Worm (Caenorhabditis elegans): Measurements from ENCODE around the gene sdz-21.

Gene sdz-21

DNA sequence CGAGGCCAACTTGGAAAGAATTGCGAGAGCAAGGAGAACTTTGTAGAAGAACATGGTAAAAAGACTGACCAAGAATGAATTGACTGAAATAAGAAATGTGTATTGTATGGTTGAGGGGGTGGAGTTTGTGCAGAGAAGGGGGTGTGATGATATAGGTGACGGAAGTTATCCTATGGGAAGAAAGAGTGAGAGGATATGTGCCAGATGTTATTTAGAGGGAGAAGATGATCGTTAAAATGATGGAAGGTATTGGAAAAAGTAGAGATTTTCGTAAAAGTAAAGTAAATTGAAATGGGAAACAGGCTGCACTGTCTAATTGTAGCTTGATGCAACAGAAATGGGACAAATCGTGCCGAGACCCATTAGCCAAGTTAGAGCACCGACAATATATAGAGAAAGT lies at the start of gene sdz-21:
sdz-21 (minus strand) TSS at position 101 of the 400 bp plus-strand sequence.
- TF ChIP-seq F57C9.4 (tag; optimal IDR thresholded peaks at IDR 0.05) (no peak), let-607 (tag; optimal IDR thresholded peaks at IDR 0.05) (no peak), nfya-2 (GFP tag; IDR thresholded peaks at IDR 0.05) (no peak), ztf-28 (GFP tag; IDR thresholded peaks at IDR 0.05) (no peak), ztf-3 (GFP tag; optimal IDR thresholded peaks at IDR 0.05) (no peak), efl-1 (GFP tag; optimal IDR thresholded peaks at IDR 0.05) (no peak), Y53F4B.3 (GFP tag; IDR thresholded peaks at IDR 0.05) (no peak)

DNA sequence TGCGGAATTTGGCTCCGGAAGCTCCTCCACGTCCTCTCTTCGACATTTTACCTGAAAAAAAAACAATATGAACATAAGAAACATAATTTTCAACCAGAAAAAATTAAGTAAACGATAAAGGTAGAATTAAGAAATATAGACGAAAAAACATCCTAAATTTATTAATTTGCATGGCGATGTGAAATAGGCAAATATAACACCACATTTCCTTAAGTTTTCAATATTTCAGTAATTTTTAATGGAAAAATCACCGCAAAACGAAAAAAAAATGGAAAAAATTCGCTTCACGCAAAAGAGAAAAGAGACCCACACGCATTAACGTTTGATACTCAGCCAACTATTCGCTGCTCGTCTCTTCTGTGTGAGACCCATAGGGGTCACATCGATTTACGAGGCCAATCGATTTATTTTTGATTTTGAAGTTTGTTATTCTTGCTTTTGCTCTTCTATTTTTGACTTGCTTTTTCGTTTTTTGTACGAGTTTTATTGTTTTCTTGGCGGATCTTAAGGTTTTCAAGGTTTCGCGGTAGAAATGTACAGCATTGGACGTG lies 49.3 kb upstream of the sdz-21 start, which contains the start of gene rpl-23:
rpl-23 (minus strand) TSS at position 51 of the 551 bp plus-strand sequence.
- TF ChIP-seq nhr-179 (tag; optimal IDR thresholded peaks at IDR 0.05) (no peak), sdz-38 (tag; optimal IDR thresholded peaks at IDR 0.05) (no peak), lin-54 (GFP tag; optimal IDR thresholded peaks at IDR 0.05) (peak; percentile 74), ekl-4 (GFP tag; IDR thresholded peaks at IDR 0.05) (peak; percentile 67; the same call in 1 of the 2 replicates), rec-8 (tag; optimal IDR thresholded peaks at IDR 0.05) (no peak), D2030.7 (GFP tag; IDR thresholded peaks at IDR 0.05) (peak; percentile 77), C06A6.2 (GFP tag; conservative IDR thresholded peaks at IDR 0.05) (0 out of 2 replicates have a peak, but pooled peaks have one; percentile 19), mel-28 (tag; optimal IDR thresholded peaks at IDR 0.05; ENCODE audit: borderline replicate concordance) (no peak), madf-8 (GFP tag; conservative IDR thresholded peaks at IDR 0.05) (peak; percentile 41), lin-26 (GFP tag; IDR thresholded peaks at IDR 0.05) (no peak), snpc-4 (GFP tag; optimal IDR thresholded peaks at IDR 0.05) (peak; percentile 57), snpc-4 (tag; optimal IDR thresholded peaks at IDR 0.05) (peak; percentile 32 to 85 (median 59)), Y95B8A.8 (GFP tag; IDR thresholded peaks at IDR 0.05) (peak; percentile 74; the same call in 1 of the 2 replicates), nfyb-1 (GFP tag; IDR thresholded peaks at IDR 0.05) (0 out of 2 replicates have a peak, but pooled peaks have one; percentile 12), bed-1 (GFP tag; IDR thresholded peaks at IDR 0.05) (no peak), madf-10 (tag; optimal IDR thresholded peaks at IDR 0.05) (peak; percentile 55), rcor-1 (GFP tag; IDR thresholded peaks at IDR 0.05) (peak; percentile 69), F37B4.10 (GFP tag; IDR thresholded peaks at IDR 0.05) (no peak), attf-3 (GFP tag; conservative IDR thresholded peaks at IDR 0.05) (peak; percentile 57), snpc-1.1 (tag; optimal IDR thresholded peaks at IDR 0.05; ENCODE audit: insufficient read depth) (peak; percentile 54), K11D2.4 (GFP tag; IDR thresholded peaks at IDR 0.05) (peak; percentile 35; the same call in 1 of the 2 replicates), ztf-18 (tag; optimal IDR thresholded peaks at IDR 0.05) (peak; percentile 40), lin-40 (tag; optimal IDR thresholded peaks at IDR 0.05) (peak; percentile 71), dpl-1 (GFP tag; optimal IDR thresholded peaks at IDR 0.05) (peak; percentile 68), F49E8.2 (tag; optimal IDR thresholded peaks at IDR 0.05; ENCODE audit: insufficient read depth) (peak; percentile 82), zim-3 (tag; optimal IDR thresholded peaks at IDR 0.05) (no peak), ceh-58 (GFP tag; IDR thresholded peaks at IDR 0.05) (no peak), ets-4 (GFP tag; optimal IDR thresholded peaks at IDR 0.05) (no peak), K12H6.12 (tag; optimal IDR thresholded peaks at IDR 0.05) (peak; percentile 59), xnd-1 (tag; optimal IDR thresholded peaks at IDR 0.05) (peak; percentile 10), madf-3 (GFP tag; IDR thresholded peaks at IDR 0.05) (peak; percentile 86), lsl-1 (GFP tag; optimal IDR thresholded peaks at IDR 0.05) (peak; percentile 62), zfh-2 (GFP tag; conservative IDR thresholded peaks at IDR 0.05) (no peak), athp-1 (tag; optimal IDR thresholded peaks at IDR 0.05) (peak; percentile 81), somi-1 (GFP tag; optimal IDR thresholded peaks at IDR 0.05) (no peak), tbx-9 (tag; optimal IDR thresholded peaks at IDR 0.05; ENCODE audit: borderline replicate concordance) (no peak), lin-35 (GFP tag; optimal IDR thresholded peaks at IDR 0.05) (peak in 1 of 3 experiments; percentile 85), pha-4 (tag; optimal IDR thresholded peaks at IDR 0.05) (peak; percentile 18), lir-1 (GFP tag; conservative IDR thresholded peaks at IDR 0.05) (0 out of 2 replicates have a peak, but pooled peaks have one; percentile 16)
